Worm (Caenorhabditis elegans) whole organism, L1 larva: Measurements from ENCODE around the gene mom-1.

Source experiments
- Y116A8C.19 ChIP-seq: sonication (generic microtip); optimal IDR thresholded peaks from 2 replicates; lab custom pipeline; 2016; ENCODE audit warnings: missing compliant biosample characterization, missing genetic modification characterization, borderline replicate concordance
- alr-1 ChIP-seq: fragments of 200-800 bp; sonication (Bioruptor generic); optimal IDR thresholded peaks from 2 replicates; lab custom pipeline; 2018; ENCODE audit warnings: borderline replicate concordance, mild to moderate bottlenecking, missing genetic modification characterization, missing compliant biosample characterization
- aly-2 ChIP-seq: fragments of 150-350 bp; optimal IDR thresholded peaks from 2 replicates; lab custom pipeline; 2014; ENCODE audit warnings: missing biosample characterization, missing genetic modification characterization
- ama-1 ChIP-seq: fragments of 150-350 bp; optimal IDR thresholded peaks from 2 replicates; lab custom pipeline; 2014
- blmp-1 ChIP-seq: fragments of 150-350 bp; optimal IDR thresholded peaks from 2 replicates; lab custom pipeline; 2014; ENCODE audit warnings: missing biosample characterization, missing genetic modification characterization
- ceh-8 ChIP-seq: fragments of 200-800 bp; sonication (Bioruptor generic); optimal IDR thresholded peaks from 2 replicates; lab custom pipeline; 2018; ENCODE audit warnings: mild to moderate bottlenecking, missing genetic modification characterization, moderate library complexity, missing compliant biosample characterization
- ceh-82 ChIP-seq, 3 experiments: fragments of 150-350 bp in 1 of 3; sonication (generic microtip) in 2 of 3; optimal IDR thresholded peaks; 2 replicates each; lab custom pipeline; 2014 to 2017; ENCODE audit warnings: missing biosample characterization in 3 of 3, missing genetic modification characterization in 3 of 3
- ceh-90 ChIP-seq: sonication (generic microtip); optimal IDR thresholded peaks from 2 replicates; lab custom pipeline; 2016; ENCODE audit warnings: missing genetic modification characterization, missing compliant biosample characterization
- dpl-1 ChIP-seq, 3 experiments: fragments of 150-350 bp in 2 of 3; sonication (generic microtip) in 1 of 3; optimal IDR thresholded peaks; 2 replicates each; lab custom pipeline; 2014 to 2017; ENCODE audit warnings: missing biosample characterization in 3 of 3, missing genetic modification characterization in 3 of 3, missing genetic modification reagents in 3 of 3
- dsc-1 ChIP-seq: sonication (generic microtip); optimal IDR thresholded peaks from 2 replicates; lab custom pipeline; 2016; ENCODE audit warnings: mild to moderate bottlenecking, missing genetic modification characterization, missing compliant biosample characterization
- efl-1 ChIP-seq, 4 experiments: fragments of 150-350 bp; optimal IDR thresholded peaks in 3 of 4; peaks in 1 of 4; 1 replicate in 1 of 4; 2 replicates in 3 of 4; lab custom pipeline; 2014; ENCODE audit warnings: missing biosample characterization in 2 of 4, missing genetic modification characterization in 2 of 4, missing genetic modification reagents in 2 of 4
- egl-13 ChIP-seq: sonication (generic microtip); optimal IDR thresholded peaks from 2 replicates; lab custom pipeline; 2016; ENCODE audit warnings: missing genotype, missing genetic modification reagents, missing genetic modification characterization, missing compliant biosample characterization
- egl-27 ChIP-seq, 2 experiments: fragments of 150-350 bp in 1 of 2; sonication (generic microtip); optimal IDR thresholded peaks; 3 replicates each; lab custom pipeline; 2017 to 2018; ENCODE audit warnings: missing biosample characterization in 2 of 2, missing genetic modification characterization in 2 of 2, missing genetic modification reagents in 2 of 2
- elt-2 ChIP-seq: sonication (generic microtip); optimal IDR thresholded peaks from 2 replicates; lab custom pipeline; 2016; ENCODE audit warnings: missing genetic modification characterization, mild to moderate bottlenecking, inconsistent platforms, missing compliant biosample characterization, missing genetic modification reagents
- elt-3 ChIP-seq, 6 experiments: fragments of 150-350 bp in 1 of 6; sonication (generic microtip); optimal IDR thresholded peaks; 2 replicates each; lab custom pipeline; 2017 to 2018; ENCODE audit warnings: missing biosample characterization in 6 of 6, missing genetic modification characterization in 6 of 6, inconsistent platforms in 1 of 6
- fkh-10 ChIP-seq: sonication (generic microtip); optimal IDR thresholded peaks from 2 replicates; lab custom pipeline; 2017; ENCODE audit warnings: missing biosample characterization, missing genetic modification reagents, missing genetic modification characterization
- fkh-4 ChIP-seq: sonication (generic microtip); optimal IDR thresholded peaks from 2 replicates; lab custom pipeline; 2016; ENCODE audit warnings: missing compliant biosample characterization, missing genetic modification characterization, borderline replicate concordance
- fkh-8 ChIP-seq: sonication (generic microtip); optimal IDR thresholded peaks from 2 replicates; lab custom pipeline; 2016; ENCODE audit warnings: mild to moderate bottlenecking, missing genetic modification characterization, missing compliant biosample characterization
- fos-1 ChIP-seq: fragments of 150-350 bp; optimal IDR thresholded peaks from 2 replicates; lab custom pipeline; 2014; ENCODE audit warnings: missing biosample characterization, missing genetic modification characterization
- hlh-17 ChIP-seq: fragments of 200-800 bp; sonication (Bioruptor generic); optimal IDR thresholded peaks from 2 replicates; lab custom pipeline; 2018; ENCODE audit warnings: missing genetic modification characterization, mild to moderate bottlenecking, missing compliant biosample characterization, moderate library complexity, borderline replicate concordance
- lin-14 ChIP-seq: fragments of 200-800 bp; sonication (Bioruptor generic); optimal IDR thresholded peaks from 2 replicates; lab custom pipeline; 2018; ENCODE audit warnings: mild to moderate bottlenecking, missing genetic modification characterization, moderate library complexity, missing compliant biosample characterization
- lin-35 ChIP-seq, 2 experiments: fragments of 150-350 bp; optimal IDR thresholded peaks; 2 replicates each; lab custom pipeline; 2014; ENCODE audit warnings: missing biosample characterization in 2 of 2, missing genetic modification characterization in 2 of 2, missing genetic modification reagents in 2 of 2
- lsy-2 ChIP-seq, 2 experiments: fragments of 150-350 bp; optimal IDR thresholded peaks; 2 replicates each; lab custom pipeline; 2014; ENCODE audit warnings: missing biosample characterization in 2 of 2, missing genetic modification characterization in 2 of 2
- mab-9 ChIP-seq: fragments of 200-800 bp; sonication (Bioruptor generic); IDR thresholded peaks from 2 replicates; pipeline ENCODE4 v1.3.6; 2022; ENCODE audit warnings: missing genetic modification reagents, missing genetic modification characterization, missing compliant biosample characterization
- mdl-1 ChIP-seq, 2 experiments: fragments of 150-350 bp; optimal IDR thresholded peaks; 2 replicates each; lab custom pipeline; 2014 to 2017; ENCODE audit warnings: missing biosample characterization in 2 of 2, missing genetic modification characterization in 2 of 2, inconsistent platforms in 1 of 2
- mep-1 ChIP-seq: fragments of 150-350 bp; optimal IDR thresholded peaks from 2 replicates; lab custom pipeline; 2014; ENCODE audit warnings: missing biosample characterization, missing genetic modification characterization
- nhr-20 ChIP-seq: sonication (generic microtip); optimal IDR thresholded peaks from 2 replicates; lab custom pipeline; 2016; ENCODE audit warnings: mild to moderate bottlenecking, missing genetic modification characterization, missing compliant biosample characterization
- nhr-28 ChIP-seq: fragments of 150-350 bp; optimal IDR thresholded peaks from 2 replicates; lab custom pipeline; 2014; ENCODE audit warnings: missing biosample characterization, missing genetic modification characterization
- nhr-47 ChIP-seq: sonication (generic microtip); optimal IDR thresholded peaks from 2 replicates; lab custom pipeline; 2016; ENCODE audit warnings: mild to moderate bottlenecking, missing genetic modification characterization, moderate library complexity, missing compliant biosample characterization
- nhr-71 ChIP-seq: sonication (generic microtip); optimal IDR thresholded peaks from 2 replicates; lab custom pipeline; 2016; ENCODE audit warnings: mild to moderate bottlenecking, missing genetic modification characterization, moderate library complexity, missing compliant biosample characterization
- nhr-85 ChIP-seq: sonication (generic microtip); peaks from one replicate; lab custom pipeline; 2016; ENCODE audit warnings: missing genetic modification characterization, inconsistent platforms, missing compliant biosample characterization
- pqm-1 ChIP-seq: sonication (generic microtip); optimal IDR thresholded peaks from 3 replicates; lab custom pipeline; 2017; ENCODE audit warnings: missing biosample characterization, missing genetic modification characterization
- rnt-1 ChIP-seq: sonication (generic microtip); optimal IDR thresholded peaks from 2 replicates; lab custom pipeline; 2016; ENCODE audit warnings: mild to moderate bottlenecking, missing genetic modification characterization, moderate library complexity, missing compliant biosample characterization
- snpc-4 ChIP-seq: fragments of 150-350 bp; optimal IDR thresholded peaks from 2 replicates; lab custom pipeline; 2014; ENCODE audit warnings: missing biosample characterization, missing genetic modification characterization
- snu-23 ChIP-seq: sonication (generic microtip); optimal IDR thresholded peaks from 2 replicates; lab custom pipeline; 2016; ENCODE audit warnings: missing genetic modification characterization, missing compliant biosample characterization
- swsn-7 ChIP-seq: sonication (generic microtip); optimal IDR thresholded peaks from 2 replicates; lab custom pipeline; 2016; ENCODE audit warnings: missing genetic modification characterization, missing compliant biosample characterization
- tbx-2 ChIP-seq: sonication (generic microtip); optimal IDR thresholded peaks from 2 replicates; lab custom pipeline; 2016; ENCODE audit warnings: missing genetic modification characterization, missing compliant biosample characterization
- tlp-1 ChIP-seq: fragments of 150-350 bp; optimal IDR thresholded peaks from 2 replicates; lab custom pipeline; 2014; ENCODE audit warnings: missing biosample characterization, missing genetic modification characterization
- unc-62 ChIP-seq: fragments of 150-350 bp; optimal IDR thresholded peaks from 2 replicates; lab custom pipeline; 2014; ENCODE audit warnings: missing biosample characterization, missing genetic modification reagents, missing genetic modification characterization
- unc-86 ChIP-seq: sonication (generic microtip); optimal IDR thresholded peaks from 2 replicates; lab custom pipeline; 2016; ENCODE audit warnings: missing genetic modification characterization, missing compliant biosample characterization
- xbp-1 ChIP-seq: sonication (generic microtip); optimal IDR thresholded peaks from 2 replicates; lab custom pipeline; 2016; ENCODE audit warnings: missing genetic modification characterization, missing compliant biosample characterization
- zip-4 ChIP-seq: fragments of 200-800 bp; sonication (Bioruptor generic); optimal IDR thresholded peaks from 2 replicates; lab custom pipeline; 2018; ENCODE audit warnings: mild to moderate bottlenecking, missing genetic modification characterization, moderate library complexity, missing compliant biosample characterization
- ztf-11 ChIP-seq, 2 experiments: sonication (generic microtip); optimal IDR thresholded peaks; 2 replicates each; lab custom pipeline; 2016 to 2017; ENCODE audit warnings: missing genetic modification characterization in 2 of 2, missing biosample characterization in 1 of 2, missing compliant biosample characterization in 1 of 2

The mom-1 gene

ce11 chrX:6256969-6257368, 35.9 kb upstream of the mom-1 start:
- TF ChIP-seq lin-35 (GFP tag; optimal IDR thresholded peaks at IDR 0.05; lab: Kevin White, UChicago) (peak in 1 of 2 experiments; percentile 7), dpl-1 (GFP tag; optimal IDR thresholded peaks at IDR 0.05; lab: Kevin White, UChicago) (no peak), elt-2 (no peak), fkh-10 (GFP tag; lab: Kevin White, UChicago) (no peak), dsc-1 (tag; lab: Kevin White, UChicago) (no peak), unc-86 (no peak), nhr-28 (tag; lab: Kevin White, UChicago) (no peak)
- TF ChIP-seq, all 84 proteins: peak for 1

- TF ChIP-seq mep-1 (tag; lab: Kevin White, UChicago) (no peak), egl-27 (tag; optimal IDR thresholded peaks at IDR 0.05; lab: Kevin White, UChicago) (no peak), alr-1 (no peak), fos-1 (no peak), dpl-1 (GFP tag; optimal IDR thresholded peaks at IDR 0.05; lab: Kevin White, UChicago) (no peak), blmp-1 (tag; lab: Kevin White, UChicago) (peak; percentile 20), ztf-11 (tag; optimal IDR thresholded peaks at IDR 0.05; lab: Kevin White, UChicago) (peak in 1 of 2 experiments; percentile 22), ama-1 (lab: Kevin White, UChicago) (no peak)
- TF ChIP-seq, all 84 proteins: peak for 2
Measured at ce11 chrX:6258409-6258808, 34.5 kb upstream of the mom-1 start.

- TF ChIP-seq ztf-11 (tag; optimal IDR thresholded peaks at IDR 0.05; lab: Kevin White, UChicago) (peak in 1 of 2 experiments; percentile 87), tbx-2 (peak; percentile 47), unc-62 (GFP tag; lab: Kevin White, UChicago) (no peak), rnt-1 (tag; lab: Kevin White, UChicago) (peak; percentile 22), nhr-71 (tag; lab: Kevin White, UChicago) (peak; percentile 67), snu-23 (peak; percentile 23), lin-14 (GFP tag; lab: Kevin White, UChicago) (peak; percentile 51), mep-1 (tag; lab: Kevin White, UChicago) (peak; percentile 49), nhr-85 (tag; lab: Kevin White, UChicago) (peak; percentile 57), zip-4 (GFP tag; lab: Kevin White, UChicago) (no peak), mab-9 (GFP tag; lab: Robert Waterston, UW) (no peak)
Measured at ce11 chrX:6259081-6259480, 33.8 kb upstream of the mom-1 start.

ce11 chrX:6263194-6263698, 29.7 kb upstream of the mom-1 start, which contains the start of gene W05H9.4:
TSS of gene W05H9.4 (plus strand) at chrX:6263648.
- TF ChIP-seq dsc-1 (tag; lab: Kevin White, UChicago) (no peak), nhr-20 (tag; lab: Kevin White, UChicago) (peak; percentile 4), snpc-4 (tag; lab: Kevin White, UChicago) (peak; percentile 15), xbp-1 (tag; lab: Kevin White, UChicago) (peak; percentile 12), hlh-17 (GFP tag; lab: Kevin White, UChicago) (no peak), lsy-2 (tag; optimal IDR thresholded peaks at IDR 0.05; lab: Kevin White, UChicago) (peak in 1 of 2 experiments; percentile 12), fkh-8 (tag; lab: Kevin White, UChicago) (peak; percentile 31), unc-86 (peak; percentile 40), egl-13 (peak; percentile 22), aly-2 (tag; lab: Kevin White, UChicago) (no peak), ceh-82 (tag; optimal IDR thresholded peaks at IDR 0.05; lab: Kevin White, UChicago) (peak in 1 of 3 experiments; percentile 18), ztf-11 (tag; optimal IDR thresholded peaks at IDR 0.05; lab: Kevin White, UChicago) (peak in 1 of 2 experiments; percentile 59), ceh-8 (no peak), lin-35 (GFP tag; optimal IDR thresholded peaks at IDR 0.05; lab: Kevin White, UChicago) (peak in 1 of 2 experiments; percentile 23), Y116A8C.19 (tag; lab: Kevin White, UChicago) (no peak), fos-1 (no peak), elt-3 (tag; optimal IDR thresholded peaks at IDR 0.05; lab: Kevin White, UChicago) (no peak), nhr-71 (tag; lab: Kevin White, UChicago) (peak; percentile 30), mep-1 (tag; lab: Kevin White, UChicago) (peak; percentile 34), fkh-4 (tag; lab: Kevin White, UChicago) (no peak), ceh-90 (tag; lab: Kevin White, UChicago) (no peak), snu-23 (peak; percentile 40), swsn-7 (tag; lab: Kevin White, UChicago) (peak; percentile 27), tlp-1 (tag; lab: Kevin White, UChicago) (no peak), mdl-1 (tag; optimal IDR thresholded peaks at IDR 0.05; lab: Kevin White, UChicago) (peak in 1 of 2 experiments; percentile 2), nhr-47 (tag; lab: Kevin White, UChicago) (peak; percentile 10), efl-1 (optimal IDR thresholded peaks at IDR 0.05; lab: Kevin White, UChicago) (no peak), efl-1 (GFP tag; optimal IDR thresholded peaks at IDR 0.05 in 1 of 2; lab: Kevin White, UChicago) (peak; percentile 1 to 14), pqm-1 (tag; lab: Kevin White, UChicago) (no peak), lin-14 (GFP tag; lab: Kevin White, UChicago) (peak; percentile 86)
